Fruit fly (Drosophila melanogaster) whole organism, wandering third instar larva: Measurements from ENCODE around the gene CG9609.

Experiments used
- Abd-B ChIP-seq: fragments of >200 bp; optimal IDR thresholded peaks from 2 replicates; lab custom pipeline; 2017; ENCODE audit warnings: missing biosample characterization, missing genetic modification characterization
- CG32264 ChIP-seq: fragments of 200-800 bp; sonication (Bioruptor generic); optimal IDR thresholded peaks from 2 replicates; lab custom pipeline; 2016; ENCODE audit warnings: missing biosample characterization, missing genetic modification characterization
- CrebA ChIP-seq: fragments of 200-800 bp; sonication (Bioruptor generic); optimal IDR thresholded peaks from 2 replicates; lab custom pipeline; 2016; ENCODE audit warnings: missing biosample characterization, mild to moderate bottlenecking, missing genetic modification characterization, borderline replicate concordance
- Dfd ChIP-seq: fragments of >200 bp; optimal IDR thresholded peaks from 2 replicates; lab custom pipeline; 2017; ENCODE audit warnings: missing biosample characterization, missing genetic modification characterization
- Dif ChIP-seq: fragments of 200-275, 200-300 bp; sonication (Bioruptor generic); optimal IDR thresholded peaks from 2 replicates; lab custom pipeline; 2018; ENCODE audit warnings: missing biosample characterization, missing genetic modification characterization; ENCODE audit not compliant: partially characterized antibody
- GATAd ChIP-seq: sonication (Bioruptor generic); optimal IDR thresholded peaks from 2 replicates; lab custom pipeline; 2016; ENCODE audit warnings: missing biosample characterization, missing genetic modification characterization
- HLH106 ChIP-seq: fragments of 200-800 bp; optimal IDR thresholded peaks from 3 replicates; lab custom pipeline; 2019; ENCODE audit warnings: missing biosample characterization, mild to moderate bottlenecking, missing genetic modification characterization, moderate library complexity
- Hnf4 ChIP-seq: fragments of 200-800 bp; sonication (Bioruptor generic); optimal IDR thresholded peaks from 2 replicates; lab custom pipeline; 2016; ENCODE audit warnings: missing biosample characterization, mild to moderate bottlenecking, missing genetic modification characterization
- Hr78 ChIP-seq: fragments of >200 bp; optimal IDR thresholded peaks from 2 replicates; lab custom pipeline; 2017; ENCODE audit warnings: missing biosample characterization, missing genetic modification characterization
- Hr83 ChIP-seq: fragments of 200-300 bp; sonication (Bioruptor generic); optimal IDR thresholded peaks from 2 replicates; lab custom pipeline; 2016; ENCODE audit warnings: missing biosample characterization, mild to moderate bottlenecking, missing genetic modification characterization, moderate library complexity; ENCODE audit not compliant: poor library complexity, severe bottlenecking
- Jra ChIP-seq: sonication (Bioruptor generic); optimal IDR thresholded peaks from 2 replicates; lab custom pipeline; 2016; ENCODE audit warnings: missing biosample characterization, missing genetic modification characterization
- Mio ChIP-seq: sonication (Bioruptor generic); optimal IDR thresholded peaks from 2 replicates; lab custom pipeline; 2016; ENCODE audit warnings: missing biosample characterization, missing genetic modification characterization
- Myc ChIP-seq: fragments of >200 bp; optimal IDR thresholded peaks from 2 replicates; lab custom pipeline; 2017
- N ChIP-seq: fragments of >200 bp; optimal IDR thresholded peaks from 2 replicates; lab custom pipeline; 2018; ENCODE audit warnings: missing biosample characterization, missing external identifiers, missing genetic modification characterization
- OdsH ChIP-seq: fragments of 200-800 bp; sonication (Bioruptor generic); optimal IDR thresholded peaks from 2 replicates; lab custom pipeline; 2016; ENCODE audit warnings: missing biosample characterization, mild to moderate bottlenecking, missing genetic modification characterization
- Rel ChIP-seq, 2 experiments: fragments of 200-800 bp; sonication (Bioruptor generic) in 1 of 2; optimal IDR thresholded peaks; 2 replicates in 1 of 2; 3 replicates in 1 of 2; lab custom pipeline; 2016 to 2019; ENCODE audit warnings: mild to moderate bottlenecking in 2 of 2, missing biosample characterization in 2 of 2, missing genetic modification characterization in 2 of 2, moderate library complexity in 1 of 2
- Sp1 ChIP-seq: fragments of 200-800 bp; sonication (Bioruptor generic); optimal IDR thresholded peaks from 3 replicates; lab custom pipeline; 2019; ENCODE audit warnings: missing biosample characterization, mild to moderate bottlenecking, missing genetic modification characterization, moderate library complexity
- Vsx2 ChIP-seq: fragments of 200-300, 225-300 bp; sonication (Bioruptor generic); optimal IDR thresholded peaks from 2 replicates; lab custom pipeline; 2018; ENCODE audit warnings: missing biosample characterization, missing genetic modification characterization; ENCODE audit not compliant: partially characterized antibody
- br ChIP-seq: fragments of 200-800 bp; sonication (Bioruptor generic); optimal IDR thresholded peaks from 2 replicates; lab custom pipeline; 2016; ENCODE audit warnings: missing biosample characterization, missing genetic modification characterization
- brk ChIP-seq: fragments of 200-800 bp; sonication (Bioruptor generic); optimal IDR thresholded peaks from 2 replicates; lab custom pipeline; 2016; ENCODE audit warnings: missing biosample characterization, mild to moderate bottlenecking, missing genetic modification characterization
- dsf ChIP-seq: sonication (Bioruptor generic); optimal IDR thresholded peaks from 2 replicates; lab custom pipeline; 2016; ENCODE audit warnings: missing biosample characterization, missing genetic modification characterization, borderline replicate concordance
- ey ChIP-seq: fragments of 200-800 bp; sonication (Bioruptor generic); optimal IDR thresholded peaks from 2 replicates; lab custom pipeline; 2016; ENCODE audit warnings: missing biosample characterization, missing genetic modification characterization
- foxo ChIP-seq, 2 experiments: fragments of 200-800 bp; sonication (Bioruptor generic); optimal IDR thresholded peaks; 2 replicates in 1 of 2; 3 replicates in 1 of 2; lab custom pipeline; 2016 to 2017; ENCODE audit warnings: missing biosample characterization in 2 of 2, missing genetic modification characterization in 2 of 2
- h ChIP-seq: fragments of 200-800 bp; sonication (Bioruptor generic); optimal IDR thresholded peaks from 3 replicates; lab custom pipeline; 2016; ENCODE audit warnings: missing biosample characterization, mild to moderate bottlenecking, missing genetic modification characterization
- jim ChIP-seq: fragments of 175-275, 200-325 bp; sonication (Bioruptor generic); optimal IDR thresholded peaks from 2 replicates; lab custom pipeline; 2016; ENCODE audit warnings: missing biosample characterization, mild to moderate bottlenecking, missing genetic modification characterization
- psq ChIP-seq: fragments of 200-800 bp; sonication (Bioruptor generic); optimal IDR thresholded peaks from 3 replicates; lab custom pipeline; 2017; ENCODE audit warnings: missing biosample characterization, mild to moderate bottlenecking, missing genetic modification characterization, moderate library complexity
- rgr ChIP-seq: fragments of 200-800 bp; sonication (Bioruptor generic); optimal IDR thresholded peaks from 3 replicates; lab custom pipeline; 2016; ENCODE audit warnings: missing biosample characterization, mild to moderate bottlenecking, missing genetic modification characterization
- sage ChIP-seq: fragments of 200-800 bp; sonication (Bioruptor generic); optimal IDR thresholded peaks from 2 replicates; lab custom pipeline; 2016; ENCODE audit warnings: missing biosample characterization, mild to moderate bottlenecking, missing genetic modification characterization
- sv ChIP-seq: fragments of 200-800 bp; sonication (Bioruptor generic); optimal IDR thresholded peaks from 3 replicates; lab custom pipeline; 2016; ENCODE audit warnings: missing biosample characterization, missing genetic modification characterization
- tai ChIP-seq: sonication (Bioruptor generic); optimal IDR thresholded peaks from 2 replicates; lab custom pipeline; 2016; ENCODE audit warnings: missing biosample characterization, missing genetic modification characterization
- woc ChIP-seq: sonication (Bioruptor generic); optimal IDR thresholded peaks from 2 replicates; lab custom pipeline; 2016; ENCODE audit warnings: missing biosample characterization, mild to moderate bottlenecking, missing genetic modification characterization

The CG9609 gene

dm6 chrX:16793129-16793748 lies 6.4 kb upstream of the CG9609 start:
- TF ChIP-seq N: no peak
- TF ChIP-seq sage: no peak
- TF ChIP-seq psq (GFP tag; lab: Kevin White, UChicago): peak; percentile 55
- no peak for TF ChIP-seq Abd-B

dm6 chrX:16791920-16792829 lies 5.4 kb upstream of the CG9609 start, which contains the start of gene CG4768:
CG4768 (plus strand) TSS chrX:16792119.
- peak; percentile 34 for TF ChIP-seq woc (GFP tag; lab: Kevin White, UChicago)
- no peak for TF ChIP-seq Rel (GFP tag; optimal IDR thresholded peaks at IDR 0.05; lab: Kevin White, UChicago)
- peak; percentile 9 for TF ChIP-seq Rel (tag; optimal IDR thresholded peaks at IDR 0.05; lab: Kevin White, UChicago)
- TF ChIP-seq Sp1 (GFP tag; lab: Kevin White, UChicago): peak; percentile 13
- TF ChIP-seq foxo (GFP tag; optimal IDR thresholded peaks at IDR 0.05; lab: Kevin White, UChicago): no peak

- no peak for TF ChIP-seq CG32264 (GFP tag; lab: Kevin White, UChicago)
- no peak for TF ChIP-seq Mio (GFP tag; lab: Kevin White, UChicago)
- no peak for TF ChIP-seq Hnf4 (GFP tag; lab: Kevin White, UChicago)
- TF ChIP-seq woc (GFP tag; lab: Kevin White, UChicago): peak; percentile 29
- peak; percentile 26 for TF ChIP-seq Myc (lab: Kevin White, UChicago)
Measured at dm6 chrX:16791058-16791457, 4.2 kb upstream of the CG9609 start, which contains the start of gene Rrp45. Rrp45 (minus strand) TSS chrX:16791266.

dm6 chrX:16787416-16787900 lies 650 bp upstream of the CG9609 start:
- TF ChIP-seq foxo (GFP tag; optimal IDR thresholded peaks at IDR 0.05; lab: Kevin White, UChicago): peak in 1 of 2 experiments; percentile 18
- TF ChIP-seq Dfd: no peak
- no peak for TF ChIP-seq sv (GFP tag; lab: Kevin White, UChicago)
- no peak for TF ChIP-seq brk (GFP tag; lab: Kevin White, UChicago)
- TF ChIP-seq sage: no peak
- peak; percentile 63 for TF ChIP-seq psq (GFP tag; lab: Kevin White, UChicago)
- TF ChIP-seq Abd-B: no peak
- TF ChIP-seq N: no peak
- TF ChIP-seq Hr78 (GFP tag; lab: Kevin White, UChicago): no peak
- no peak for TF ChIP-seq CrebA (GFP tag; lab: Kevin White, UChicago)
- TF ChIP-seq HLH106: peak; percentile 23
- peak; percentile 13 for TF ChIP-seq Myc (lab: Kevin White, UChicago)
- no peak for TF ChIP-seq Mio (GFP tag; lab: Kevin White, UChicago)

- TF ChIP-seq br (GFP tag; lab: Kevin White, UChicago) (no peak), Dif (GFP tag; lab: Kevin White, UChicago) (no peak), jim (no peak), CG32264 (GFP tag; lab: Kevin White, UChicago) (no peak)
- TF ChIP-seq, all 38 proteins: peak for 0
Measured at dm6 chrX:16783743-16784142, 3.1 kb downstream of the CG9609 start, which contains the start of gene mRpL22. mRpL22 (plus strand) TSS chrX:16783933.

- no peak for TF ChIP-seq OdsH (GFP tag; lab: Kevin White, UChicago)
Measured at dm6 chrX:16783141-16783715, 3.6 kb downstream of the CG9609 start, which contains the start of gene if. if (minus strand) TSS chrX:16783434.

- TF ChIP-seq dsf (GFP tag; lab: Kevin White, UChicago) (no peak), GATAd (no peak), CG32264 (GFP tag; lab: Kevin White, UChicago) (no peak), sv (GFP tag; lab: Kevin White, UChicago) (peak; percentile 8), ey (peak; percentile 4), sage (no peak), N (no peak), Vsx2 (no peak), OdsH (GFP tag; lab: Kevin White, UChicago) (peak; percentile 0), Abd-B (no peak), Jra (GFP tag; lab: Kevin White, UChicago) (no peak), HLH106 (no peak), CrebA (GFP tag; lab: Kevin White, UChicago) (no peak), Hnf4 (GFP tag; lab: Kevin White, UChicago) (no peak), tai (GFP tag; lab: Kevin White, UChicago) (no peak), h (GFP tag; lab: Kevin White, UChicago) (peak; percentile 13), Hr83 (GFP tag; lab: Kevin White, UChicago) (no peak), rgr (GFP tag; lab: Kevin White, UChicago) (peak; percentile 20)
Measured at dm6 chrX:16782175-16782916, 4.5 kb downstream of the CG9609 start.
